Worm (Caenorhabditis elegans) whole organism, early embryonic: Measurements from ENCODE around the gene C05C12.1.

Experiments used
- B0310.2 ChIP-seq: sonication (generic microtip); optimal IDR thresholded peaks from 2 replicates; lab custom pipeline; 2016; ENCODE audit warnings: mild to moderate bottlenecking, missing genetic modification characterization, missing compliant biosample characterization
- F13C5.2 ChIP-seq: sonication (generic microtip); optimal IDR thresholded peaks from 2 replicates; lab custom pipeline; 2017; ENCODE audit warnings: mild to moderate bottlenecking, missing genetic modification characterization, inconsistent platforms, missing compliant biosample characterization
- aly-1 ChIP-seq: sonication (generic microtip); optimal IDR thresholded peaks from 2 replicates; lab custom pipeline; 2016; ENCODE audit warnings: missing genetic modification characterization, missing compliant biosample characterization
- ama-1 ChIP-seq: fragments of 150-350 bp; optimal IDR thresholded peaks from 2 replicates; lab custom pipeline; 2014
- ceh-36 ChIP-seq: sonication (generic microtip); optimal IDR thresholded peaks from 2 replicates; lab custom pipeline; 2016; ENCODE audit warnings: missing genetic modification characterization, inconsistent platforms, missing compliant biosample characterization
- ets-7 ChIP-seq: sonication (generic microtip); optimal IDR thresholded peaks from 2 replicates; lab custom pipeline; 2016; ENCODE audit warnings: missing genotype, missing genetic modification characterization, missing compliant biosample characterization
- flt-1 ChIP-seq: fragments of 200-800 bp; sonication (Bioruptor generic); IDR thresholded peaks from 2 replicates; pipeline ENCODE4 v1.3.6; 2022; ENCODE audit warnings: missing genetic modification characterization, missing compliant biosample characterization
- hmbx-1 ChIP-seq: sonication (generic microtip); optimal IDR thresholded peaks from 2 replicates; lab custom pipeline; 2016; ENCODE audit warnings: mild to moderate bottlenecking, missing genetic modification characterization, missing compliant biosample characterization
- hmg-4 ChIP-seq: fragments of 200-800 bp; sonication (Bioruptor generic); optimal IDR thresholded peaks from 2 replicates; lab custom pipeline; 2018; ENCODE audit warnings: mild to moderate bottlenecking, missing genetic modification characterization, missing compliant biosample characterization
- pes-1 ChIP-seq: fragments of 200-800 bp; sonication (Bioruptor generic); IDR thresholded peaks from 2 replicates; pipeline ENCODE4 v1.3.6; 2022; ENCODE audit warnings: missing genetic modification reagents, missing genetic modification characterization, missing compliant biosample characterization
- scrt-1 ChIP-seq: fragments of 200-800 bp; sonication (Bioruptor generic); IDR thresholded peaks from 2 replicates; pipeline ENCODE4 v1.3.6; 2022; ENCODE audit warnings: missing genetic modification characterization, missing compliant biosample characterization
- sea-1 ChIP-seq: fragments of 200-800 bp; sonication (Bioruptor generic); conservative IDR thresholded peaks from 2 replicates; pipeline ENCODE4 v1.3.6; 2022; ENCODE audit warnings: missing genetic modification characterization, missing compliant biosample characterization
- tbx-11 ChIP-seq: fragments of 200-800 bp; sonication (Bioruptor generic); IDR thresholded peaks from 2 replicates; pipeline ENCODE4 v1.3.6; 2022; ENCODE audit warnings: missing genetic modification characterization, missing compliant biosample characterization
- tra-4 ChIP-seq: sonication (generic microtip); optimal IDR thresholded peaks from 2 replicates; lab custom pipeline; 2017; ENCODE audit warnings: missing genetic modification characterization, missing compliant biosample characterization

- TF ChIP-seq pes-1 (no peak), scrt-1 (GFP tag; lab: Robert Waterston, UW) (no peak), ama-1 (lab: Kevin White, UChicago) (no peak), hmg-4 (no peak), hmbx-1 (tag; lab: Kevin White, UChicago) (no peak), flt-1 (GFP tag; lab: Robert Waterston, UW) (no peak), F13C5.2 (no peak), B0310.2 (tag; lab: Kevin White, UChicago) (no peak), ets-7 (tag; lab: Kevin White, UChicago) (no peak), tra-4 (tag; lab: Kevin White, UChicago) (no peak), aly-1 (tag; lab: Kevin White, UChicago) (no peak), sea-1 (GFP tag; lab: Robert Waterston, UW) (no peak), ceh-36 (tag; lab: Kevin White, UChicago) (no peak), tbx-11 (GFP tag; lab: Robert Waterston, UW) (no peak)
Measured at ce11 chrIV:11288965-11289364, 35.2 kb downstream of the C05C12.1 start.
